Fruit fly (Drosophila melanogaster): ENCODE data around the gene CG17928.

Gene CG17928

DNA sequence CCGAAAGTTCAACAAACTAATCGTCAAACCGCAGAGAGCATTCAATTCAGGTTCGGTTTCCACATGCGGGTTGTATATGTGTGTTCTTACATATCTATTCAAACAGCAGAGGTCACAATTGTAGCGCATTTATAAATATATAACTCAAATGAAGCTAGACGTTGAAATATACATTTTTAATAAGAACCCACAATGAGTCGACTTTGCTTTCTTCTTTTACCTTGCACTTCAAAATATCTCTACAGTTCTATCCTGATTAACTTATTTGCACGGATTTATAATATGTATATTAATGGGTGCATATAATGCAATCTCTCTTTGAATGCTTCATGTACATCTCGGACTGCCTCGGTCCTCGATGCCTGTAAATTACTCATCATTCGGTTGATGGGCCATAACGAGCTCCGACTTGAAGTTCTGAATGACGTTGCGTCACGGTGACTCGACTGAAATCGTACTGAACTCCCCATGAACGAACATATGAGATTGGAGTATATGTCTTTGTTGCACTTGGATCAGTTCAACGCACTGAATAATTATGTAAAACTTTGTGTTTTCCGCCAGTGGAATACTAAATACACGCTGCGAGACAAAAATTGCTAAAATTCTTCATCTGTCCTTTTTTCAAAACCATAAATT is 27.1 kb downstream of the CG17928 start (continued):
- TF ChIP-seq wor (GFP tag; IDR thresholded peaks at IDR 0.05) (no peak), stwl (tag; optimal IDR thresholded peaks at IDR 0.05) (no peak), eve (GFP tag; optimal IDR thresholded peaks at IDR 0.05) (no peak), CG8359 (GFP tag; optimal IDR thresholded peaks at IDR 0.05; ENCODE audit: borderline replicate concordance) (peak; percentile 20), B-H1 (GFP tag; IDR thresholded peaks at IDR 0.05) (no peak), CG7928 (GFP tag; optimal IDR thresholded peaks at IDR 0.05) (no peak), Ssrp (tag; optimal IDR thresholded peaks at IDR 0.05) (peak; percentile 13), chm (GFP tag; IDR thresholded peaks at IDR 0.05) (no peak), Awh (GFP tag; IDR thresholded peaks at IDR 0.05) (no peak), bcd (GFP tag; optimal IDR thresholded peaks at IDR 0.05) (no peak), Hey (tag; optimal IDR thresholded peaks at IDR 0.05) (no peak), fru (optimal IDR thresholded peaks at IDR 0.05) (no peak), sc (optimal IDR thresholded peaks at IDR 0.05) (no peak), sc (GFP tag; optimal IDR thresholded peaks at IDR 0.05) (no peak), H15 (GFP tag; IDR thresholded peaks at IDR 0.05) (peak; percentile 21; the same call in 1 of the 3 replicates), CG6765 (GFP tag; optimal IDR thresholded peaks at IDR 0.05) (no peak), CG13424 (tag; optimal IDR thresholded peaks at IDR 0.05) (peak; percentile 43), CG2129 (GFP tag; IDR thresholded peaks at IDR 0.05; ENCODE audit: partially characterized antibody) (no peak), Gsc (GFP tag; IDR thresholded peaks at IDR 0.05) (no peak), her (GFP tag; optimal IDR thresholded peaks at IDR 0.05) (no peak), Hmx (GFP tag; optimal IDR thresholded peaks at IDR 0.05) (no peak), Chrac-16 (GFP tag; optimal IDR thresholded peaks at IDR 0.05) (no peak), CG34422 (GFP tag; IDR thresholded peaks at IDR 0.05) (no peak), BEAF-32 (GFP tag; optimal IDR thresholded peaks at IDR 0.05) (no peak), Ptx1 (GFP tag; IDR thresholded peaks at IDR 0.05) (no peak), CG17802 (tag; optimal IDR thresholded peaks at IDR 0.05) (peak; percentile 5), nau (GFP tag; optimal IDR thresholded peaks at IDR 0.05) (no peak), Lpt (GFP tag; optimal IDR thresholded peaks at IDR 0.05) (no peak), lab (GFP tag; optimal IDR thresholded peaks at IDR 0.05) (no peak), aop (GFP tag; IDR thresholded peaks at IDR 0.05) (no peak), CG9215 (GFP tag; IDR thresholded peaks at IDR 0.05) (no peak), CG14860 (GFP tag; IDR thresholded peaks at IDR 0.05; ENCODE audit: partially characterized antibody) (no peak), Xrp1 (GFP tag; IDR thresholded peaks at IDR 0.05) (peak; percentile 58), oc (tag; optimal IDR thresholded peaks at IDR 0.05) (no peak), CG4730 (GFP tag; IDR thresholded peaks at IDR 0.05) (no peak), CG12659 (GFP tag; optimal IDR thresholded peaks at IDR 0.05) (peak; percentile 28), gfzf (GFP tag; optimal IDR thresholded peaks at IDR 0.05) (no peak), Lhr (GFP tag; optimal IDR thresholded peaks at IDR 0.05) (no peak), CG6683 (GFP tag; optimal IDR thresholded peaks at IDR 0.05) (no peak), CG30020 (tag; optimal IDR thresholded peaks at IDR 0.05) (no peak), ash1 (GFP tag; optimal IDR thresholded peaks at IDR 0.05) (no peak), ttk (GFP tag; IDR thresholded peaks at IDR 0.05) (no peak), NFAT (GFP tag; IDR thresholded peaks at IDR 0.05) (no peak), CG12071 (GFP tag; optimal IDR thresholded peaks at IDR 0.05) (no peak), PHDP (tag; optimal IDR thresholded peaks at IDR 0.05) (peak; percentile 21), Hr3 (GFP tag; optimal IDR thresholded peaks at IDR 0.05) (no peak), onecut (GFP tag; IDR thresholded peaks at IDR 0.05) (no peak), Nf-YB (GFP tag; optimal IDR thresholded peaks at IDR 0.05) (peak; percentile 30), Dp (GFP tag; optimal IDR thresholded peaks at IDR 0.05) (no peak), Pdp1 (GFP tag; optimal IDR thresholded peaks at IDR 0.05) (peak in 1 of 2 experiments; percentile 67), CG7556 (GFP tag; optimal IDR thresholded peaks at IDR 0.05) (peak; percentile 2)
